Fruit fly (Drosophila melanogaster) whole organism, adult: Measurements from ENCODE around the gene CG17896.

Experiments
- CG11617 ChIP-seq: fragments of 200-800 bp; sonication (Bioruptor generic); optimal IDR thresholded peaks from 2 replicates; lab custom pipeline; 2017; ENCODE audit warnings: mild to moderate bottlenecking, missing biosample characterization, missing genetic modification reagents, missing genetic modification characterization
- CG7045 ChIP-seq: fragments of 200-800 bp; sonication (Bioruptor generic); optimal IDR thresholded peaks from 2 replicates; lab custom pipeline; 2017; ENCODE audit warnings: missing biosample characterization, mild to moderate bottlenecking, missing genetic modification characterization

DNA sequence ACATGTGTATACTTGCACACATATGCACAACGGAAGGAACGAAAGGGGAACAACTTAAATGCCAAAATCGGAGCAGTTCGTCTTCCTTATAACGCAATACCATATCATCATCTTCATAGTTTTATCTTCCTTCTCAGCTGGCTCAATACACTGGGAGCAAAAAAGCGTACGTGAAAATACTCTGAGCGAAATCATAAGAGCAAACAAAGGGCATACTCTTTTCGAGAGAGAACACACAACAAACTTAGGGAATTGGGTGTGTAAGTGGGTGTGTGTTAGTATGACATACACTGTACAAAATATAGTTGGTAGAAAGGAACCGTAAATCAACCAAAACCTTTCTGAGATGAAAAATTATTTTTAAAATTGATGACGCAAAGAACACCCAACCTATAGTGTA is 19.2 kb upstream of the CG17896 start:
- TF ChIP-seq CG7045 (GFP tag; lab: Kevin White, UChicago), result no peak
- TF ChIP-seq CG11617 (GFP tag; lab: Kevin White, UChicago), result no peak
